Worm (Caenorhabditis elegans): ENCODE results near the gene F01F1.2.

The F01F1.2 gene

DNA sequence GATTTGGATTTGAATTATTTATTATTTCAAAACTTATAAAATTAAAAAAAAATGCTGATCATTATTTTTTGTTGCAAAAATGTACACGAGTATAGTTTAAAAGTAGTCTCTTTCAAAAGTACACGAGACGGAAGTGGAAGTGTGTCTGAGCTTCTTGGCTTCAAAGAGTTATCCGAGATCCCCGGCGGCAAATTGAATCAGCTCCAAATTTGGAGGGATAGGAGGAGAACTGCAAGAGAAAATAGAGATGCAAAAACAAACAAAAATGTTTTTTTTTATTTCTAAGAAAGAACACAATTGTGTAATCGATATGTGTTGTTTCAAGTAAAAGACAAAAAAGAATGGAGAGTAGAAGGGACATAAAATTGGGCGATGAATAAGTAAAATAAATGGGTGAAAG lies 24.2 kb downstream of the F01F1.2 start:
- no peak for TF ChIP-seq daf-19 (GFP tag; conservative IDR thresholded peaks at IDR 0.05)
- no peak for TF ChIP-seq hmg-1.1 (GFP tag; IDR thresholded peaks at IDR 0.05)
- no peak for TF ChIP-seq ceh-82 (tag; optimal IDR thresholded peaks at IDR 0.05)
- no peak for TF ChIP-seq mdt-29 (GFP tag; IDR thresholded peaks at IDR 0.05)
- no peak for TF ChIP-seq ztf-11 (tag; optimal IDR thresholded peaks at IDR 0.05)
- TF ChIP-seq nhr-42 (GFP tag; IDR thresholded peaks at IDR 0.05) = no peak
- TF ChIP-seq Y5F2A.4 (GFP tag; optimal IDR thresholded peaks at IDR 0.05) = no peak
- TF ChIP-seq F26F4.8 (GFP tag; conservative IDR thresholded peaks at IDR 0.05) = no peak

- TF ChIP-seq nhr-77 (tag; optimal IDR thresholded peaks at IDR 0.05) (no peak), tra-1 (GFP tag; IDR thresholded peaks at IDR 0.05) (no peak), ces-1 (GFP tag; optimal IDR thresholded peaks at IDR 0.05) (no peak), spr-3 (GFP tag; optimal IDR thresholded peaks at IDR 0.05) (no peak), ceh-20 (GFP tag; IDR thresholded peaks at IDR 0.05) (no peak), ceh-32 (tag; optimal IDR thresholded peaks at IDR 0.05; ENCODE audit: poor library complexity) (no peak), lim-7 (GFP tag; IDR thresholded peaks at IDR 0.05) (no peak), ztf-7 (tag; optimal IDR thresholded peaks at IDR 0.05) (no peak), R02D3.7 (tag; optimal IDR thresholded peaks at IDR 0.05) (no peak), nhr-11 (tag; optimal IDR thresholded peaks at IDR 0.05) (no peak), spr-1 (tag; optimal IDR thresholded peaks at IDR 0.05) (no peak), Y5F2A.4 (GFP tag; optimal IDR thresholded peaks at IDR 0.05) (no peak), zag-1 (tag; optimal IDR thresholded peaks at IDR 0.05) (no peak), duxl-1 (tag; optimal IDR thresholded peaks at IDR 0.05; ENCODE audit: poor library complexity) (no peak), zfp-2 (tag; optimal IDR thresholded peaks at IDR 0.05) (no peak), mes-2 (tag; optimal IDR thresholded peaks at IDR 0.05; ENCODE audit: poor library complexity, severe bottlenecking) (peak; percentile 64), lin-29 (GFP tag; IDR thresholded peaks at IDR 0.05) (no peak), unc-62 (GFP tag; optimal IDR thresholded peaks at IDR 0.05 in 1 of 2) (no peak), unc-62 (tag; optimal IDR thresholded peaks at IDR 0.05) (no peak), egl-27 (tag; optimal IDR thresholded peaks at IDR 0.05) (no peak), dpl-1 (GFP tag; optimal IDR thresholded peaks at IDR 0.05) (no peak), vab-7 (GFP tag; IDR thresholded peaks at IDR 0.05) (no peak), lin-15B (tag; optimal IDR thresholded peaks at IDR 0.05) (no peak), F26F4.8 (GFP tag; conservative IDR thresholded peaks at IDR 0.05) (no peak), F37D6.2 (tag; optimal IDR thresholded peaks at IDR 0.05) (no peak), nhr-48 (tag; optimal IDR thresholded peaks at IDR 0.05) (no peak), pqm-1 (tag; optimal IDR thresholded peaks at IDR 0.05) (no peak), aha-1 (tag) (no peak), set-16 (GFP tag; IDR thresholded peaks at IDR 0.05) (no peak), pha-4 (GFP tag; IDR thresholded peaks at IDR 0.05) (no peak), pha-4 (tag; optimal IDR thresholded peaks at IDR 0.05) (no peak), dmd-6 (GFP tag; IDR thresholded peaks at IDR 0.05) (0 out of 2 replicates have a peak, but pooled peaks have one; percentile 7), ztf-11 (tag; optimal IDR thresholded peaks at IDR 0.05) (no peak), hmg-1.1 (GFP tag; IDR thresholded peaks at IDR 0.05) (peak; percentile 39; the same call in 1 of the 2 replicates), mep-1 (tag; optimal IDR thresholded peaks at IDR 0.05) (peak; percentile 12), dmd-8 (GFP tag; IDR thresholded peaks at IDR 0.05) (no peak), hlh-30 (tag; optimal IDR thresholded peaks at IDR 0.05; ENCODE audit: insufficient read depth) (peak; percentile 16), cey-2 (tag; optimal IDR thresholded peaks at IDR 0.05; ENCODE audit: borderline replicate concordance, insufficient read depth) (no peak), arid-1 (GFP tag; conservative IDR thresholded peaks at IDR 0.05) (no peak), ZK546.5 (tag; optimal IDR thresholded peaks at IDR 0.05) (no peak), daf-16 (GFP tag; optimal IDR thresholded peaks at IDR 0.05) (no peak), daf-16 (tag; optimal IDR thresholded peaks at IDR 0.05) (no peak), ctbp-1 (GFP tag; IDR thresholded peaks at IDR 0.05) (no peak), rbr-2 (tag; optimal IDR thresholded peaks at IDR 0.05) (no peak), skn-1 (tag; optimal IDR thresholded peaks at IDR 0.05) (no peak), saeg-2 (GFP tag; IDR thresholded peaks at IDR 0.05) (no peak), T26A8.4 (GFP tag; IDR thresholded peaks at IDR 0.05) (no peak)
Measured at ce11 chrIII:5906059-5906458, 27.7 kb downstream of the F01F1.2 start, which contains the start of gene dpff-1. dpff-1 (minus strand) TSS chrIII:5906346.
